Fruit fly (Drosophila melanogaster): Measurements from ENCODE around the gene Cog8.

Gene Cog8

dm6 chr2L:11498839-11499238 is at the start of gene Cog8:
Gene Cog8 (minus strand): TSS chr2L:11498948.
- TF ChIP-seq psq (optimal IDR thresholded peaks at IDR 0.05) = no peak
- no peak for TF ChIP-seq usp (GFP tag; optimal IDR thresholded peaks at IDR 0.05)

dm6 chr2L:11535845-11536244 is 37.1 kb upstream of the Cog8 start, which contains the start of gene CG43438:
Gene CG43438 (plus strand): TSS chr2L:11536145.
- TF ChIP-seq EcR (GFP tag; optimal IDR thresholded peaks at IDR 0.05) = no peak
- TF ChIP-seq Dll (optimal IDR thresholded peaks at IDR 0.05) = no peak
- no peak for TF ChIP-seq usp (GFP tag; optimal IDR thresholded peaks at IDR 0.05)
- no peak for TF ChIP-seq pan (optimal IDR thresholded peaks at IDR 0.05)
- TF ChIP-seq CG8478 (optimal IDR thresholded peaks at IDR 0.05) = no peak
- TF ChIP-seq psq (optimal IDR thresholded peaks at IDR 0.05) = no peak

- TF ChIP-seq Dll (optimal IDR thresholded peaks at IDR 0.05) (no peak), psq (optimal IDR thresholded peaks at IDR 0.05) (no peak), pan (optimal IDR thresholded peaks at IDR 0.05) (no peak), CG8478 (optimal IDR thresholded peaks at IDR 0.05) (no peak), usp (GFP tag; optimal IDR thresholded peaks at IDR 0.05) (no peak), EcR (GFP tag; optimal IDR thresholded peaks at IDR 0.05) (no peak)
Observed at dm6 chr2L:11531520-11531919, 32.8 kb upstream of the Cog8 start, which contains the start of gene CG34162. Gene CG34162 (plus strand): TSS chr2L:11531820.

- TF ChIP-seq psq (optimal IDR thresholded peaks at IDR 0.05) = no peak
- no peak for TF ChIP-seq usp (GFP tag; optimal IDR thresholded peaks at IDR 0.05)
- TF ChIP-seq CG8478 (optimal IDR thresholded peaks at IDR 0.05) = no peak
- TF ChIP-seq EcR (GFP tag; optimal IDR thresholded peaks at IDR 0.05) = no peak
- TF ChIP-seq pan (optimal IDR thresholded peaks at IDR 0.05) = no peak
- TF ChIP-seq Dll (optimal IDR thresholded peaks at IDR 0.05) = no peak
Observed at dm6 chr2L:11530952-11531351, 32.2 kb upstream of the Cog8 start, which contains the start of gene CG31706. Gene CG31706 (minus strand): TSS chr2L:11531052.

dm6 chr2L:11528129-11528589 is 29.4 kb upstream of the Cog8 start, which contains the start of gene CG31705:
Gene CG31705 (minus strand): TSS chr2L:11528205.
- TF ChIP-seq Dll (optimal IDR thresholded peaks at IDR 0.05) = no peak
- TF ChIP-seq pan (optimal IDR thresholded peaks at IDR 0.05) = no peak
- TF ChIP-seq EcR (GFP tag; optimal IDR thresholded peaks at IDR 0.05) = no peak
- no peak for TF ChIP-seq psq (optimal IDR thresholded peaks at IDR 0.05)
- no peak for TF ChIP-seq CG8478 (optimal IDR thresholded peaks at IDR 0.05)
- no peak for TF ChIP-seq usp (GFP tag; optimal IDR thresholded peaks at IDR 0.05)

- TF ChIP-seq usp (GFP tag; optimal IDR thresholded peaks at IDR 0.05) (no peak), pan (optimal IDR thresholded peaks at IDR 0.05) (no peak), psq (optimal IDR thresholded peaks at IDR 0.05) (no peak), Dll (optimal IDR thresholded peaks at IDR 0.05) (no peak), EcR (GFP tag; optimal IDR thresholded peaks at IDR 0.05) (no peak), CG8478 (optimal IDR thresholded peaks at IDR 0.05) (no peak)
Observed at dm6 chr2L:11522676-11523075, 23.9 kb upstream of the Cog8 start, which contains the start of gene CG43153. Gene CG43153 (minus strand): TSS chr2L:11522776.

- TF ChIP-seq usp (GFP tag; optimal IDR thresholded peaks at IDR 0.05) (no peak), CG8478 (optimal IDR thresholded peaks at IDR 0.05) (no peak), Dll (optimal IDR thresholded peaks at IDR 0.05) (no peak), psq (optimal IDR thresholded peaks at IDR 0.05) (no peak), pan (optimal IDR thresholded peaks at IDR 0.05) (no peak), EcR (GFP tag; optimal IDR thresholded peaks at IDR 0.05) (no peak)
Observed at dm6 chr2L:11521185-11521584, 22.4 kb upstream of the Cog8 start, which contains the start of gene CG14930. Gene CG14930 (minus strand): TSS chr2L:11521285.

- TF ChIP-seq EcR (GFP tag; optimal IDR thresholded peaks at IDR 0.05) = no peak
Observed at dm6 chr2L:11519532-11519931, 20.8 kb upstream of the Cog8 start, which contains the start of gene CG14929. Gene CG14929 (plus strand): TSS chr2L:11519832.

dm6 chr2L:11516526-11517441 is 18.0 kb upstream of the Cog8 start, which contains the start of the genes Dlg5 and CG4970:
Gene Dlg5 (minus strand): TSS chr2L:11517081.
Gene CG4970 (plus strand): TSS chr2L:11517391.
- TF ChIP-seq CG8478 (optimal IDR thresholded peaks at IDR 0.05) (peak; percentile 87), EcR (GFP tag; optimal IDR thresholded peaks at IDR 0.05) (no peak), Dll (optimal IDR thresholded peaks at IDR 0.05) (no peak)

- TF ChIP-seq Dll (optimal IDR thresholded peaks at IDR 0.05) (peak; percentile 22), usp (GFP tag; optimal IDR thresholded peaks at IDR 0.05) (no peak)
Observed at dm6 chr2L:11504896-11505569, 6.3 kb upstream of the Cog8 start.

dm6 chr2L:11502698-11503097 is 4.0 kb upstream of the Cog8 start:
- TF ChIP-seq Dll (optimal IDR thresholded peaks at IDR 0.05) (no peak), usp (GFP tag; optimal IDR thresholded peaks at IDR 0.05) (no peak), psq (optimal IDR thresholded peaks at IDR 0.05) (no peak), pan (optimal IDR thresholded peaks at IDR 0.05) (no peak), CG8478 (optimal IDR thresholded peaks at IDR 0.05) (no peak), EcR (GFP tag; optimal IDR thresholded peaks at IDR 0.05) (no peak)

dm6 chr2L:11501427-11501968 is 2.8 kb upstream of the Cog8 start, which contains the start of gene spz4:
Gene spz4 (plus strand): TSS chr2L:11501715.
- no peak for TF ChIP-seq pan (optimal IDR thresholded peaks at IDR 0.05)
- no peak for TF ChIP-seq CG8478 (optimal IDR thresholded peaks at IDR 0.05)
- no peak for TF ChIP-seq psq (optimal IDR thresholded peaks at IDR 0.05)
- no peak for TF ChIP-seq usp (GFP tag; optimal IDR thresholded peaks at IDR 0.05)
- no peak for TF ChIP-seq EcR (GFP tag; optimal IDR thresholded peaks at IDR 0.05)
- no peak for TF ChIP-seq Dll (optimal IDR thresholded peaks at IDR 0.05)
